Worm (Caenorhabditis elegans) whole organism, early embryonic: ENCODE measurements around the gene clec-206.

Experiments used
- B0310.2 ChIP-seq: sonication (generic microtip); optimal IDR thresholded peaks from 2 replicates; lab custom pipeline; 2016; ENCODE audit warnings: mild to moderate bottlenecking, missing genetic modification characterization, missing compliant biosample characterization
- ama-1 ChIP-seq: fragments of 150-350 bp; optimal IDR thresholded peaks from 2 replicates; lab custom pipeline; 2014
- ceh-13 ChIP-seq: fragments of 200-800 bp; sonication (Bioruptor generic); optimal IDR thresholded peaks from 2 replicates; lab custom pipeline; 2018; ENCODE audit warnings: mild to moderate bottlenecking, missing genetic modification characterization, missing compliant biosample characterization
- ceh-36 ChIP-seq: sonication (generic microtip); optimal IDR thresholded peaks from 2 replicates; lab custom pipeline; 2016; ENCODE audit warnings: missing genetic modification characterization, inconsistent platforms, missing compliant biosample characterization
- flt-1 ChIP-seq: fragments of 200-800 bp; sonication (Bioruptor generic); IDR thresholded peaks from 2 replicates; pipeline ENCODE4 v1.3.6; 2022; ENCODE audit warnings: missing genetic modification characterization, missing compliant biosample characterization
- hmbx-1 ChIP-seq: sonication (generic microtip); optimal IDR thresholded peaks from 2 replicates; lab custom pipeline; 2016; ENCODE audit warnings: mild to moderate bottlenecking, missing genetic modification characterization, missing compliant biosample characterization
- hnd-1 ChIP-seq: sonication (generic microtip); optimal IDR thresholded peaks from 2 replicates; lab custom pipeline; 2016; ENCODE audit warnings: missing genetic modification characterization, missing compliant biosample characterization
- pes-1 ChIP-seq: fragments of 200-800 bp; sonication (Bioruptor generic); IDR thresholded peaks from 2 replicates; pipeline ENCODE4 v1.3.6; 2022; ENCODE audit warnings: missing genetic modification reagents, missing genetic modification characterization, missing compliant biosample characterization
- sea-1 ChIP-seq: fragments of 200-800 bp; sonication (Bioruptor generic); conservative IDR thresholded peaks from 2 replicates; pipeline ENCODE4 v1.3.6; 2022; ENCODE audit warnings: missing genetic modification characterization, missing compliant biosample characterization
- tra-4 ChIP-seq: sonication (generic microtip); optimal IDR thresholded peaks from 2 replicates; lab custom pipeline; 2017; ENCODE audit warnings: missing genetic modification characterization, missing compliant biosample characterization

DNA sequence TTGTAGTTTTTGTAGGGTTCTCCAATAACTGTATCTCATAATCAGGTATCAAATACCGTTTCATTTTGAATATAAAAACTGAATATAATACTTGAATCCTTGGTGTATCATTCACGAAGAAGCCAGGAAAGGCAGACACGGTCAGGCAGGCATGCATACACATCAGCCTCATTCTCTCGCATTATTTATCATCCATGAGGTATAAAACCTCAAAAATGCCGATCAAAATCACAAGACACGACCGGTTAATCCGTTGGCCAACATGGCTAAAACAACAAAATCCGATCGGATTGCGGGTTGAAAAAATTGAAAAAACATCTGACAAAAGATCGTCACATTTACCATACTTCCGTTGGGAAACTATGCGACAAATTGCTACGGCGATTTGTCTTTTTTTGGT, 18.2 kb upstream of the clec-206 start, which contains the start of gene F59A7.5:
- TF ChIP-seq hmbx-1 (tag; lab: Kevin White, UChicago), result no peak
- no peak for TF ChIP-seq ceh-13 (GFP tag; lab: Kevin White, UChicago)
- no peak for TF ChIP-seq ama-1 (lab: Kevin White, UChicago)
- TF ChIP-seq flt-1 (GFP tag; lab: Robert Waterston, UW), result no peak
- no peak for TF ChIP-seq tra-4 (tag; lab: Kevin White, UChicago)
- TF ChIP-seq pes-1, result no peak
- no peak for TF ChIP-seq hnd-1 (tag; lab: Kevin White, UChicago)
- no peak for TF ChIP-seq B0310.2
- TF ChIP-seq sea-1 (GFP tag; lab: Robert Waterston, UW), result no peak
- TF ChIP-seq ceh-36 (tag; lab: Kevin White, UChicago), result no peak
